Worm (Caenorhabditis elegans) whole organism, L4 larva: ENCODE measurements around the gene C35A5.4.

Experiments used
- mdl-1 ChIP-seq, 2 experiments: fragments of 150-350 bp in 1 of 2; sonication (generic microtip) in 1 of 2; optimal IDR thresholded peaks; 2 replicates each; lab custom pipeline; 2014 to 2017; ENCODE audit warnings: missing biosample characterization in 2 of 2, missing genetic modification characterization in 2 of 2
- unc-39 ChIP-seq: sonication (generic microtip); optimal IDR thresholded peaks from 2 replicates; lab custom pipeline; 2017; ENCODE audit warnings: missing biosample characterization, missing genetic modification characterization

ce11 chrV:10493150-10493549 is 3.7 kb upstream of the C35A5.4 start, which contains the start of gene ugt-33:
- no peak for TF ChIP-seq unc-39 (tag; lab: Kevin White, UChicago)
- no peak for TF ChIP-seq mdl-1 (tag; optimal IDR thresholded peaks at IDR 0.05; lab: Kevin White, UChicago)
